Fruit fly (Drosophila melanogaster) whole organism, prepupa: ENCODE data around the gene CG42571.

ENCODE experiments used
- Blimp-1 ChIP-seq: fragments of 200-800 bp; sonication (Bioruptor generic); optimal IDR thresholded peaks from 3 replicates; lab custom pipeline; 2017; ENCODE audit warnings: missing biosample characterization, missing genetic modification characterization, mild to moderate bottlenecking, moderate library complexity, missing genetic modification reagents
- CG11294 ChIP-seq: fragments of 200-800 bp; sonication (Bioruptor generic); IDR thresholded peaks from 2 replicates; pipeline ENCODE4 v1.3.6; 2022; ENCODE audit warnings: missing biosample characterization, missing genetic modification characterization
- CG11902 ChIP-seq: fragments of 200-800 bp; sonication (Bioruptor generic); optimal IDR thresholded peaks from 3 replicates; lab custom pipeline; 2016; ENCODE audit warnings: missing biosample characterization, missing genetic modification characterization
- CG15336 ChIP-seq: fragments of 200-800 bp; sonication (Bioruptor generic); IDR thresholded peaks from 2 replicates; pipeline ENCODE4 v1.3.6; 2022; ENCODE audit warnings: missing biosample characterization, missing genetic modification characterization
- CG16779 ChIP-seq: fragments of 200-800 bp; sonication (Bioruptor generic); optimal IDR thresholded peaks from 3 replicates; lab custom pipeline; 2017; ENCODE audit warnings: missing biosample characterization, mild to moderate bottlenecking, missing genetic modification characterization
- CG3032 ChIP-seq: fragments of 200-800 bp; optimal IDR thresholded peaks from 2 replicates; lab custom pipeline; 2019; ENCODE audit warnings: missing biosample characterization, mild to moderate bottlenecking, missing genetic modification characterization, moderate library complexity
- CG34406 ChIP-seq: fragments of 200-800 bp; sonication (Bioruptor generic); optimal IDR thresholded peaks from 3 replicates; lab custom pipeline; 2016; ENCODE audit warnings: missing biosample characterization, missing genetic modification characterization
- CG3919 ChIP-seq: fragments of 200-800 bp; sonication (Bioruptor generic); optimal IDR thresholded peaks from 3 replicates; lab custom pipeline; 2016; ENCODE audit warnings: missing biosample characterization, missing genetic modification characterization
- CG6163 ChIP-seq: fragments of 200-800 bp; sonication (Bioruptor generic); IDR thresholded peaks from 3 replicates; pipeline ENCODE4 v1.3.6; 2022; ENCODE audit warnings: missing biosample characterization, missing genetic modification characterization
- CG6276 ChIP-seq: fragments of 200-800 bp; sonication (Bioruptor generic); optimal IDR thresholded peaks from 2 replicates; lab custom pipeline; 2017; ENCODE audit warnings: missing biosample characterization, mild to moderate bottlenecking, missing genetic modification characterization
- CG6792 ChIP-seq: fragments of 200-800 bp; sonication (Bioruptor generic); optimal IDR thresholded peaks from 3 replicates; lab custom pipeline; 2016; ENCODE audit warnings: missing biosample characterization, missing genetic modification characterization
- CG6808 ChIP-seq: fragments of 200-800 bp; sonication (Bioruptor generic); optimal IDR thresholded peaks from 3 replicates; lab custom pipeline; 2017; ENCODE audit warnings: missing biosample characterization, missing genetic modification characterization, mild to moderate bottlenecking, moderate library complexity, missing genetic modification reagents
- CG6854 ChIP-seq: fragments of 200-800 bp; sonication (Bioruptor generic); optimal IDR thresholded peaks from 2 replicates; lab custom pipeline; 2017; ENCODE audit warnings: missing biosample characterization, mild to moderate bottlenecking, missing genetic modification characterization
- CG8319 ChIP-seq: fragments of 200-800 bp; sonication (Bioruptor generic); optimal IDR thresholded peaks from 3 replicates; lab custom pipeline; 2016; ENCODE audit warnings: missing biosample characterization, missing genetic modification characterization
- CG8632 ChIP-seq: fragments of 200-800 bp; sonication (Bioruptor generic); optimal IDR thresholded peaks from 3 replicates; lab custom pipeline; 2016; ENCODE audit warnings: missing biosample characterization, missing genetic modification characterization
- CG9139 ChIP-seq: fragments of 200-800 bp; sonication (Bioruptor generic); optimal IDR thresholded peaks from 3 replicates; lab custom pipeline; 2017; ENCODE audit warnings: missing biosample characterization, mild to moderate bottlenecking, missing genetic modification characterization
- Eip75B ChIP-seq: fragments of 200-800 bp; sonication (Bioruptor generic); optimal IDR thresholded peaks from 3 replicates; lab custom pipeline; 2016; ENCODE audit warnings: missing biosample characterization, missing genetic modification characterization
- Eip78C ChIP-seq: fragments of 200-800 bp; sonication (Bioruptor generic); peaks from one replicate; lab custom pipeline; 2016; ENCODE audit warnings: missing biosample characterization, missing genetic modification characterization
- Eip93F ChIP-seq: fragments of 200-800 bp; sonication (Bioruptor generic); optimal IDR thresholded peaks from 2 replicates; lab custom pipeline; 2016; ENCODE audit warnings: missing biosample characterization, mild to moderate bottlenecking, missing genetic modification characterization
- Ets21C ChIP-seq: fragments of 200-800 bp; sonication (Bioruptor generic); optimal IDR thresholded peaks from 3 replicates; lab custom pipeline; 2016; ENCODE audit warnings: missing biosample characterization, missing genetic modification characterization
- Ets96B ChIP-seq: fragments of 200-800 bp; optimal IDR thresholded peaks from 2 replicates; lab custom pipeline; 2019; ENCODE audit warnings: missing biosample characterization, mild to moderate bottlenecking, missing genetic modification characterization, moderate library complexity
- Gug ChIP-seq: fragments of 200-800 bp; sonication (Bioruptor generic); IDR thresholded peaks from 2 replicates; pipeline ENCODE4 v1.3.6; 2022; ENCODE audit warnings: missing biosample characterization, missing genetic modification characterization
- Hr38 ChIP-seq: sonication (Bioruptor generic); optimal IDR thresholded peaks from 2 replicates; lab custom pipeline; 2016; ENCODE audit warnings: missing biosample characterization, missing genetic modification characterization
- Hr39 ChIP-seq: fragments of 200-800 bp; sonication (Bioruptor generic); optimal IDR thresholded peaks from 2 replicates; lab custom pipeline; 2016; ENCODE audit warnings: missing biosample characterization, missing genetic modification characterization
- Lpt ChIP-seq: fragments of 200-800 bp; sonication (Bioruptor generic); optimal IDR thresholded peaks from 3 replicates; lab custom pipeline; 2016; ENCODE audit warnings: missing biosample characterization, missing genetic modification characterization
- Met ChIP-seq: fragments of 200-800 bp; sonication (Bioruptor generic); optimal IDR thresholded peaks from 3 replicates; lab custom pipeline; 2016; ENCODE audit warnings: missing biosample characterization, missing genetic modification characterization
- Smox ChIP-seq: fragments of 200-800 bp; sonication (Bioruptor generic); optimal IDR thresholded peaks from 3 replicates; lab custom pipeline; 2016; ENCODE audit warnings: missing biosample characterization, missing genetic modification characterization
- Sox102F ChIP-seq: fragments of 200-800 bp; sonication (Bioruptor generic); optimal IDR thresholded peaks from 2 replicates; lab custom pipeline; 2016; ENCODE audit warnings: missing biosample characterization, mild to moderate bottlenecking, missing genetic modification characterization
- achi ChIP-seq: fragments of 200-800 bp; sonication (Bioruptor generic); optimal IDR thresholded peaks from 3 replicates; lab custom pipeline; 2016; ENCODE audit warnings: missing biosample characterization, missing genetic modification characterization
- acj6 ChIP-seq: fragments of 200-800 bp; sonication (Bioruptor generic); optimal IDR thresholded peaks from 3 replicates; lab custom pipeline; 2016; ENCODE audit warnings: missing biosample characterization, missing genetic modification characterization
- cyc ChIP-seq: fragments of 200-800 bp; sonication (Bioruptor generic); optimal IDR thresholded peaks from 3 replicates; lab custom pipeline; 2016; ENCODE audit warnings: missing biosample characterization, missing genetic modification characterization
- dac ChIP-seq: fragments of 200-800 bp; sonication (Bioruptor generic); optimal IDR thresholded peaks from 2 replicates; lab custom pipeline; 2017; ENCODE audit warnings: missing biosample characterization, mild to moderate bottlenecking, missing genetic modification characterization
- eg ChIP-seq: fragments of 200-800 bp; sonication (Bioruptor generic); IDR thresholded peaks from 3 replicates; pipeline ENCODE4 v1.3.6; 2022; ENCODE audit warnings: missing biosample characterization, missing genetic modification characterization
- fd59A ChIP-seq: fragments of 200-800 bp; sonication (Bioruptor generic); optimal IDR thresholded peaks from 2 replicates; lab custom pipeline; 2017; ENCODE audit warnings: missing biosample characterization, mild to moderate bottlenecking, missing genetic modification characterization, missing genetic modification reagents
- fd85E ChIP-seq: fragments of 200-800 bp; sonication (Bioruptor generic); optimal IDR thresholded peaks from 3 replicates; lab custom pipeline; 2016; ENCODE audit warnings: missing biosample characterization, missing genetic modification characterization
- fkh ChIP-seq: fragments of 200-800 bp; sonication (Bioruptor generic); optimal IDR thresholded peaks from 3 replicates; lab custom pipeline; 2017; ENCODE audit warnings: missing biosample characterization, mild to moderate bottlenecking, missing genetic modification characterization, moderate library complexity
- lz ChIP-seq: fragments of 200-800 bp; sonication (Bioruptor generic); optimal IDR thresholded peaks from 3 replicates; lab custom pipeline; 2016; ENCODE audit warnings: missing biosample characterization, missing genetic modification characterization
- net ChIP-seq: fragments of 200-800 bp; sonication (Bioruptor generic); optimal IDR thresholded peaks from 3 replicates; lab custom pipeline; 2016; ENCODE audit warnings: missing biosample characterization, missing genetic modification characterization
- spab ChIP-seq: fragments of 200-800 bp; sonication (Bioruptor generic); optimal IDR thresholded peaks from 2 replicates; lab custom pipeline; 2017; ENCODE audit warnings: missing biosample characterization, mild to moderate bottlenecking, missing genetic modification characterization, missing genetic modification reagents
- svp ChIP-seq: fragments of 200-800 bp; sonication (Bioruptor generic); peaks from one replicate; lab custom pipeline; 2016; ENCODE audit warnings: missing biosample characterization, missing genetic modification characterization
- vri ChIP-seq: fragments of 200-800 bp; sonication (Bioruptor generic); optimal IDR thresholded peaks from 3 replicates; lab custom pipeline; 2016; ENCODE audit warnings: missing biosample characterization, mild to moderate bottlenecking, missing genetic modification characterization

CG42571 gene

DNA sequence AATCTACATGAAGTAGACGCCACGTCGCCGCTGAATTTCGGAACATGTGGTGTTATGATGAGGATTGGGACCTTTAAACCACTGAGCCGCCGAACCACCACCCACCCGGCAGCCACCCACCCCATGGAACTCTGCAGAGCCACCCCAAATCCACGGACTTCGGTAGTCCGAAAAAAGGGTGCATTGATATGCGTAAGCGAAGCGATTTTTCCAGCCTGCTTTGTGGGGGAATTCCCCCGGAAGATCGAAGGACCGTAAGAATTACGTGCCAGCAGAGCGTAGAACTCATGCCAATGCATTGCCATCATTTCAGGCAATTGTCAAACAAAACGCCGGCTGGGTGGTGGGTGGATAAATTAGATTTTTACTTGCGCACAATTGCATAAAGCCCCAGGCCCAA, 38.0 kb upstream of the CG42571 start:
- TF ChIP-seq achi (no peak), Hr38 (no peak), spab (no peak), svp (GFP tag; lab: Kevin White, UChicago) (no peak), Eip93F (no peak), Blimp-1 (GFP tag; lab: Kevin White, UChicago) (no peak), eg (no peak), CG6792 (GFP tag; lab: Kevin White, UChicago) (no peak), Ets21C (GFP tag; lab: Kevin White, UChicago) (no peak), CG3919 (GFP tag; lab: Kevin White, UChicago) (no peak), net (GFP tag; lab: Kevin White, UChicago) (no peak), fkh (no peak), CG6808 (GFP tag; lab: Kevin White, UChicago) (no peak), CG15336 (GFP tag; lab: Robert Waterston, UW) (no peak), CG6276 (no peak), Hr39 (GFP tag; lab: Kevin White, UChicago) (no peak), fd59A (GFP tag; lab: Kevin White, UChicago) (no peak), CG8319 (no peak), CG16779 (tag; lab: Kevin White, UChicago) (no peak)

DNA sequence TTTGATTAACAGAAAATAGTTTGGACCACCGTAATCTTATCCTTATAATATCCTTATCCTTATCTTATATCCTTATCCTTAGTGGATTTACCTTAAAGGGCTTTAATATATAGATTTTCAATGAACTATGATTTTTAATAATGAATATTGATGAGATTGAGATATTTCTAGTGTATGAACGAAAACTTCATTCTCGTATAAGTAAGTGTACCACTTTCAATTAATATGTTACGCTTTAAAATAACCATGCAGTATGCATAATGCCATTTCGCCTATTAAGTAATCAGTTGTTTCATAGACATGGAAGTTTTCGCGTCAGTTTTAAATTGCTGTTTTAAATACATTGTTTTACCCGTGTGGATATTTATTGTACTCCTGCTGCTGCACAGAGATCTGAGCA, 36.8 kb upstream of the CG42571 start, which contains the start of gene CG7304:
Gene CG7304, plus strand, starts transcription at position 301 of the 400 bp plus-strand sequence.
- no peak for TF ChIP-seq CG16779 (tag; lab: Kevin White, UChicago)
- TF ChIP-seq CG8319: no peak
- TF ChIP-seq eg: no peak
- TF ChIP-seq CG34406: no peak
- no peak for TF ChIP-seq dac
- TF ChIP-seq Lpt (GFP tag; lab: Kevin White, UChicago): no peak
- no peak for TF ChIP-seq CG11902 (GFP tag; lab: Kevin White, UChicago)
- no peak for TF ChIP-seq Hr38
- TF ChIP-seq Smox: no peak
- no peak for TF ChIP-seq CG6854
- no peak for TF ChIP-seq Ets96B (tag; lab: Kevin White, UChicago)
- TF ChIP-seq lz: no peak
- TF ChIP-seq Eip93F: no peak
- no peak for TF ChIP-seq Eip75B (GFP tag; lab: Kevin White, UChicago)
- TF ChIP-seq CG8632 (GFP tag; lab: Kevin White, UChicago): no peak
- no peak for TF ChIP-seq vri (GFP tag; lab: Kevin White, UChicago)
- no peak for TF ChIP-seq CG11294 (GFP tag; lab: Robert Waterston, UW)
- no peak for TF ChIP-seq net (GFP tag; lab: Kevin White, UChicago)
- TF ChIP-seq, all 60 proteins: peak for 0

DNA sequence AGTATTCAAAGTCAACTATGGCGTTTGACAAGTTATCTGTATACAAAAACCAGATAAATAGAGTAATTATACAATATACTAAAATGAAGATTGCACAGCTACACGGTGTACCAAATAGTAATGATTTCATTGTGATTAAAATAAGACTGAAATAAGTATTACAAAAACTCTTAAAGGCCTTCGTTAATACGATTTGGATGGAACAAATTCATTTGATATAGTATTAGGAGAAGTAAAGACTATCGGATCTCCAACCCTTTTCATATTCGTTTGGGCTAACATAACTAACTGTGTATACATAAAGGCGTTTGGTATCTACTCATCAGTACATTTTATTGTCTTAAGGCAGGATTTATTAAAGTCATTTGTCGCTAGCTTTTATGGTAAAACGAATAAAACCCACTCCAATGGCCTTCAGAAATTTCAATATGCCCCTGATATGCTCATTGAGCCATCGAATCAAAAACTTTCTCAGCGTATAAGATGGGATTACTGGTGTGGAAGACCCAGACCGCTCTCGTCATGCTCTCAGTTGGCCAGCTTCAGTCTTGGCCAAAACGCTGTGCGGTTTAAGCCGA, 32.8 kb upstream of the CG42571 start, which contains the start of the genes CG7579 and Pgant8:
Gene CG7579, minus strand, starts transcription at position 101 of the 578 bp plus-strand sequence.
Gene Pgant8, plus strand, starts transcription at position 528 of the 578 bp plus-strand sequence.
- TF ChIP-seq Eip75B (GFP tag; lab: Kevin White, UChicago) (no peak), Lpt (GFP tag; lab: Kevin White, UChicago) (no peak), cyc (GFP tag; lab: Kevin White, UChicago) (no peak), Ets21C (GFP tag; lab: Kevin White, UChicago) (no peak), achi (no peak), CG6854 (no peak)

DNA sequence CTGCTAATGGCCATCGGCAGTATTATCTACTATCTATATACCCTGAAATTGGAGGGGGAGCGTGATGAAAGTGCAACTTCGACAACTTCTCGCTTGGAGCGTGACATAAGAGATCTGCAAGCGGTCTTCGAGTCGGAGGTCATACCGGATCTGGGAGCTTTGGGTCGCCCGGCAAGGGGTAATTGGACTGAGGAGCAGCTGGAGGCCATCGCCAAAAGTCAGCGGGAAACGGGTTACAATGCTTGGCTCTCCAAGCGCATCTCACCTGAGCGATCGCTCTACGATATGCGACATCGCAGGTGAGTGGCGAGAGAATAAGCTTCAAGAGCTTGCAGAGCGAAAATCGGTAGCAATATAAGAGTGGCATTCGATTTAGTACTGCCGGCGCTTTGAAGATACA, 32.2 kb upstream of the CG42571 start:
- TF ChIP-seq CG9139 (GFP tag; lab: Kevin White, UChicago): no peak
- TF ChIP-seq Gug: no peak
- TF ChIP-seq svp (GFP tag; lab: Kevin White, UChicago): peak; percentile 39
- TF ChIP-seq achi: no peak
- peak; percentile 13 for TF ChIP-seq Eip78C
- TF ChIP-seq fd85E: no peak
- no peak for TF ChIP-seq Blimp-1 (GFP tag; lab: Kevin White, UChicago)
- TF ChIP-seq net (GFP tag; lab: Kevin White, UChicago): no peak
- TF ChIP-seq Eip93F: no peak
- no peak for TF ChIP-seq Ets96B (tag; lab: Kevin White, UChicago)
- no peak for TF ChIP-seq CG3032 (tag; lab: Kevin White, UChicago)
- TF ChIP-seq Sox102F (GFP tag; lab: Kevin White, UChicago): no peak
- no peak for TF ChIP-seq Met (GFP tag; lab: Kevin White, UChicago)
- no peak for TF ChIP-seq acj6 (GFP tag; lab: Kevin White, UChicago)
- TF ChIP-seq lz: no peak
- TF ChIP-seq fkh: no peak
- TF ChIP-seq CG6276: no peak
- TF ChIP-seq CG6163: 0 out of 3 replicates have a peak, but pooled peaks have one; percentile 29
